Worm (Caenorhabditis elegans): ENCODE measurements around the gene H38K22.9.

H38K22.9 gene

DNA sequence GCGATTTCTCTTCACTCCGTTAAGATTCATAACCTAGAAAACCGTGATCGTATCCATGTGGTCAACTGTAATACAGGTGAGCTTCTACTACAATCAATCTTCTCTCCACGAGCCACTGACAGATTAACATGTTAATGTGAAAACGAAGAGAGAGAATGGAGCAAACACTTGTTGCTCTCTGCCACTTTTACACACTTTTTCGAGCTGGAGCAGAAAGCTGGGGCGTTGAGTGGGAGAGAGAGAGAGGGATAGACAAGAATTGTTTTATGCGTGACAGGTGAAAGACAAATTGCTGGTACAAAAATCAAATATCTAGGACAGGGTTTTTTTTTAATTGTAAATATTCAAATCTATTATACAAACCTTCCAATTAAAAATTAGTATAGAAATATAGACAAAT lies 34.4 kb downstream of the H38K22.9 start:
- TF ChIP-seq nfya-1 (tag; optimal IDR thresholded peaks at IDR 0.05; ENCODE audit: insufficient read depth): peak; percentile 39
- TF ChIP-seq lin-39 (tag; optimal IDR thresholded peaks at IDR 0.05): peak; percentile 36
- no peak for TF ChIP-seq nhr-76 (tag; optimal IDR thresholded peaks at IDR 0.05)
- TF ChIP-seq eor-1 (tag; optimal IDR thresholded peaks at IDR 0.05): no peak

DNA sequence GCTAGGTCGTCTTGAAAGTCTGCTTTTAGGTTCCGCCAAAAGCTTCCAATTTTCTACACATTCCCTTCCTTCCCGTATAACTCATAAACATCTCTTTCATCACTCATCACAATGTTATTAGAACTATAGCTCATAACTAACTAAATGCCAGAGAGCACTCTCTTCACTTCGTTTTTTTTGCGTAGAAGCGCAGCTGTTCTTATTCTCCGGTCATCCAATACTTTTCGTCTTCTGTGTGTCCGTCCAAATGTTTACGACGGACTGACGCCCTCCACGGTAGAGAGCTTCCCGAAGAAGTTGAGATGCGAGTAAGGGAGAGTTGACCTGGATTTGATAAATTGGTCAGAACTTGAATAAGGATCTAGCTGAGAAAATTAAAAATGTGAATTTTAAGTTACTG lies 35.2 kb downstream of the H38K22.9 start:
- TF ChIP-seq zag-1 (tag; optimal IDR thresholded peaks at IDR 0.05): no peak
- no peak for TF ChIP-seq R02D3.7 (tag; optimal IDR thresholded peaks at IDR 0.05)
- no peak for TF ChIP-seq elt-2 (tag; optimal IDR thresholded peaks at IDR 0.05)
- no peak for TF ChIP-seq egl-5 (tag; optimal IDR thresholded peaks at IDR 0.05)
- TF ChIP-seq pqm-1 (tag; optimal IDR thresholded peaks at IDR 0.05): no peak
- no peak for TF ChIP-seq fkh-2 (tag; optimal IDR thresholded peaks at IDR 0.05)
- TF ChIP-seq tbx-2 (tag; optimal IDR thresholded peaks at IDR 0.05): no peak

DNA sequence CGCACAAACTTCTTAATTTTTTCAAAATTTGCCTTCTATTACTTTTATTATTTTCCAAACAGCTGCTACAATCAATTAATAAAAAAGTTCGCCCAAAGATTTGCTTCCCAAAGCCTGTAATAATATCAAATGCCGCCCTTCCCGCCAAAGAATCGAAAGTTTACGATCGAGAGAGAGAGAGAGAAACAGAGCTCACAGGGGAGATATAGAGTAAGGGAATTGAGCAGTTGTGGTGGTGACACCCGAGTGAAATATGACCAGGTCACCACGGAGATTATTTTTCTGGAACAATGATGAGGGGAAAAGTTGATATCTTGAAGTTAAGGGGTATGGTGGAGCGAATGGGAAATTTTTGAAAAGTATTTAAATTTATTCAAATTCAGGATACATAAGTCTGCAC lies 35.9 kb downstream of the H38K22.9 start:
- no peak for TF ChIP-seq lin-15B (tag; optimal IDR thresholded peaks at IDR 0.05)
- no peak for TF ChIP-seq tbx-2 (tag; optimal IDR thresholded peaks at IDR 0.05)
- TF ChIP-seq egl-5 (tag; optimal IDR thresholded peaks at IDR 0.05): no peak
- TF ChIP-seq nhr-77 (tag; optimal IDR thresholded peaks at IDR 0.05): no peak
- TF ChIP-seq nfya-1 (tag; optimal IDR thresholded peaks at IDR 0.05; ENCODE audit: insufficient read depth): no peak
- no peak for TF ChIP-seq nhr-67 (tag; optimal IDR thresholded peaks at IDR 0.05)
- TF ChIP-seq ztf-4 (tag; optimal IDR thresholded peaks at IDR 0.05): no peak
- TF ChIP-seq sea-2 (GFP tag; optimal IDR thresholded peaks at IDR 0.05): no peak
- TF ChIP-seq ZK546.5 (tag; optimal IDR thresholded peaks at IDR 0.05): no peak
- no peak for TF ChIP-seq pha-4 (tag; optimal IDR thresholded peaks at IDR 0.05)
- TF ChIP-seq ztf-11 (tag; optimal IDR thresholded peaks at IDR 0.05): no peak
- no peak for TF ChIP-seq lsy-12 (tag; optimal IDR thresholded peaks at IDR 0.05)

DNA sequence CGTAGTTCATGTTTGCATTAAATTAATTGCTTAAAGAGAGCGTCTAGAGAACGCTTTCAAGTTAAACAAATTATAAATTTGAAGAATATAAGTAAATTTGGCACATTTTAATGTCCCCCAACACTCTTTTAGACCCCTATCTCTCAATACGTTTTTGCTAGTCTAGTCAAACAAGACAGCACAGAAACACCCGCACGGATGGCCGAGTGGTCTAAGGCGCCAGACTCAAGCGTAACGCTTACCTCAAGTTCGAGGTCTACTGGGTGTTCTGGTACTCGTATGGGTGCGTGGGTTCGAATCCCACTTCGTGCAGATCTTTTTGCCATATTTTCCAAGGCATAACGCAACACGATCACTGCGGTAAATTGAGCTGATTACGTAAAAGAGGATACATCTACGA lies 38.4 kb downstream of the H38K22.9 start:
- TF ChIP-seq nhr-25 (tag; optimal IDR thresholded peaks at IDR 0.05) (peak; percentile 10), nfya-1 (tag; optimal IDR thresholded peaks at IDR 0.05; ENCODE audit: insufficient read depth) (peak; percentile 31), ama-1 (optimal IDR thresholded peaks at IDR 0.05) (no peak), nhr-43 (tag; optimal IDR thresholded peaks at IDR 0.05; ENCODE audit: poor library complexity, severe bottlenecking) (no peak), elt-2 (tag; optimal IDR thresholded peaks at IDR 0.05) (peak; percentile 24)

DNA sequence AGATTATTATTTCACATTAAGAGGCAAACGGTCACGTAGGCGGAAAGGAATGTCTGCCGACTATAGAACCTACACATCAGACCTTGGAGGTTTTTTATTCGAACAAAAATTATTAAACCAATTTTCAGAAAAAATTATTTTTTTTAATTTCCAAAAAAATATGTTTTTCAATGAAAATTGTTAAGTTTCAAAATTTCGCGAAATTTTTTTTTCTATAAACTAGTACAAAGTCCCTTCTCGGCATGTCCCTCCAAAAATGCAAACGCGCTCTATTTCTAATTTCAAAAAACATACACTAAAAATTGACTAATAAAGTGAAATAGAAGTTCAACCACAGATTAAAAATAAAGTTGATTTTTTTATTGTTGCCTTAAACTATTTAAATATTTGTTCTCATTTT lies 41.0 kb downstream of the H38K22.9 start, which contains the start of gene ckb-1:
ckb-1 (plus strand) TSS at position 301 of the 400 bp plus-strand sequence.
- TF ChIP-seq hmg-11 (tag; optimal IDR thresholded peaks at IDR 0.05) (peak; percentile 7), tbx-2 (tag; optimal IDR thresholded peaks at IDR 0.05) (no peak), ama-1 (optimal IDR thresholded peaks at IDR 0.05) (no peak), pha-4 (tag; optimal IDR thresholded peaks at IDR 0.05) (peak; percentile 10), ztf-4 (tag; optimal IDR thresholded peaks at IDR 0.05) (no peak), aly-2 (tag; optimal IDR thresholded peaks at IDR 0.05) (no peak), unc-62 (GFP tag; optimal IDR thresholded peaks at IDR 0.05) (no peak), lin-15B (tag; optimal IDR thresholded peaks at IDR 0.05) (no peak), eor-1 (tag; optimal IDR thresholded peaks at IDR 0.05) (no peak), skn-1 (tag; optimal IDR thresholded peaks at IDR 0.05) (no peak), nhr-11 (tag; optimal IDR thresholded peaks at IDR 0.05) (no peak), jun-1 (tag; optimal IDR thresholded peaks at IDR 0.05) (no peak)

- no peak for TF ChIP-seq nhr-237 (tag; optimal IDR thresholded peaks at IDR 0.05)
- no peak for TF ChIP-seq eor-1 (tag; optimal IDR thresholded peaks at IDR 0.05)
- TF ChIP-seq fos-1 (tag; optimal IDR thresholded peaks at IDR 0.05): no peak
- TF ChIP-seq snpc-4 (tag; optimal IDR thresholded peaks at IDR 0.05): no peak
- TF ChIP-seq ZK546.5 (tag; optimal IDR thresholded peaks at IDR 0.05): no peak
- TF ChIP-seq egl-27 (tag; optimal IDR thresholded peaks at IDR 0.05): no peak
These were observed 43.7 kb downstream of the H38K22.9 start, which contains the start of gene ckb-2 for ce11 chrIII:4367649-4368048. ckb-2 (plus strand) TSS chrIII:4367949.
